Fruit fly (Drosophila melanogaster): ENCODE results near the gene Orct.

The Orct gene

dm6 chr3R:24294784-24295555, 18.9 kb downstream of the Orct start, which contains the start of gene crb (continued):
- TF ChIP-seq Neu2 (GFP tag; optimal IDR thresholded peaks at IDR 0.05; ENCODE audit: borderline replicate concordance) = peak; percentile 5
- peak; percentile 95 for TF ChIP-seq Med (GFP tag)
- TF ChIP-seq chinmo (GFP tag; IDR thresholded peaks at IDR 0.05; ENCODE audit: partially characterized antibody) = peak; percentile 85
- peak; percentile 83 for TF ChIP-seq CG1603 (tag; optimal IDR thresholded peaks at IDR 0.05)
- peak; percentile 25 for TF ChIP-seq CG10979 (tag; optimal IDR thresholded peaks at IDR 0.05)
- peak; percentile 59 for TF ChIP-seq lbe (GFP tag; optimal IDR thresholded peaks at IDR 0.05)
- peak; percentile 27 for TF ChIP-seq ash1 (GFP tag; optimal IDR thresholded peaks at IDR 0.05)
- peak; percentile 20 for TF ChIP-seq CG6813 (GFP tag; optimal IDR thresholded peaks at IDR 0.05)
- no peak for TF ChIP-seq tll (GFP tag; optimal IDR thresholded peaks at IDR 0.05)
- TF ChIP-seq CG2678 (tag; optimal IDR thresholded peaks at IDR 0.05) = peak; percentile 54
- TF ChIP-seq Oli (tag; optimal IDR thresholded peaks at IDR 0.05) = no peak
- peak; percentile 71 for TF ChIP-seq CG9797 (GFP tag; optimal IDR thresholded peaks at IDR 0.05)
- TF ChIP-seq pum (GFP tag; optimal IDR thresholded peaks at IDR 0.05) = peak; percentile 7
- TF ChIP-seq CG7271 (tag; optimal IDR thresholded peaks at IDR 0.05) = no peak
- no peak; the same call in 1 of the 2 replicates for TF ChIP-seq CG10959 (GFP tag; IDR thresholded peaks at IDR 0.05)
- peak; percentile 72 for TF ChIP-seq NC2β (GFP tag; optimal IDR thresholded peaks at IDR 0.05)
- TF ChIP-seq CG6683 (GFP tag; optimal IDR thresholded peaks at IDR 0.05) = no peak
- peak; percentile 18; the same call in 1 of the 3 replicates for TF ChIP-seq B-H1 (GFP tag; IDR thresholded peaks at IDR 0.05)
- TF ChIP-seq Chrac-16 (GFP tag; optimal IDR thresholded peaks at IDR 0.05) = peak; percentile 41
- TF ChIP-seq crol (GFP tag; IDR thresholded peaks at IDR 0.05) = no peak; the same call in 1 of the 2 replicates
- peak; percentile 18 for TF ChIP-seq CG11723 (GFP tag; optimal IDR thresholded peaks at IDR 0.05)
- no peak for TF ChIP-seq fd64A (GFP tag; optimal IDR thresholded peaks at IDR 0.05)
- TF ChIP-seq CG10267 (tag; optimal IDR thresholded peaks at IDR 0.05) = peak; percentile 54
- TF ChIP-seq ind (GFP tag; optimal IDR thresholded peaks at IDR 0.05) = peak; percentile 31
- no peak for TF ChIP-seq Taf1 (GFP tag; IDR thresholded peaks at IDR 0.05)
- no peak for TF ChIP-seq CG12104 (GFP tag; optimal IDR thresholded peaks at IDR 0.05)
- TF ChIP-seq CG6254 (GFP tag; optimal IDR thresholded peaks at IDR 0.05) = no peak
- TF ChIP-seq Dek (tag; optimal IDR thresholded peaks at IDR 0.05) = peak; percentile 54
- no peak for TF ChIP-seq CG15011 (GFP tag; optimal IDR thresholded peaks at IDR 0.05)
- TF ChIP-seq oc (tag; optimal IDR thresholded peaks at IDR 0.05) = peak; percentile 25
- TF ChIP-seq NC2α (GFP tag; optimal IDR thresholded peaks at IDR 0.05) = peak; percentile 58
- TF ChIP-seq CG14860 (GFP tag; IDR thresholded peaks at IDR 0.05; ENCODE audit: partially characterized antibody) = peak; percentile 38; the same call in 1 of the 3 replicates
- peak; percentile 45 for TF ChIP-seq gcm (GFP tag; optimal IDR thresholded peaks at IDR 0.05)
- peak; percentile 65 for TF ChIP-seq CG33213 (GFP tag; optimal IDR thresholded peaks at IDR 0.05)
- peak; percentile 85 for TF ChIP-seq cg (GFP tag; optimal IDR thresholded peaks at IDR 0.05)
- peak; percentile 59 for TF ChIP-seq chn (GFP tag; optimal IDR thresholded peaks at IDR 0.05)
- TF ChIP-seq peb (GFP tag; IDR thresholded peaks at IDR 0.05) = no peak
- no peak for TF ChIP-seq Spps (tag; optimal IDR thresholded peaks at IDR 0.05)
- peak; percentile 64 for TF ChIP-seq CG12299 (tag; optimal IDR thresholded peaks at IDR 0.05)
- no peak for TF ChIP-seq Elba2 (GFP tag; optimal IDR thresholded peaks at IDR 0.05)
- no peak for TF ChIP-seq pros (GFP tag; optimal IDR thresholded peaks at IDR 0.05)
- no peak for TF ChIP-seq Ravus (GFP tag; IDR thresholded peaks at IDR 0.05)
- peak; percentile 13 for TF ChIP-seq CG18476 (GFP tag; optimal IDR thresholded peaks at IDR 0.05)
- TF ChIP-seq D (optimal IDR thresholded peaks at IDR 0.05) = no peak
- no peak for TF ChIP-seq D (GFP tag; optimal IDR thresholded peaks at IDR 0.05)
- no peak for TF ChIP-seq CG1647 (GFP tag; optimal IDR thresholded peaks at IDR 0.05)
- TF ChIP-seq mld (GFP tag; IDR thresholded peaks at IDR 0.05; ENCODE audit: partially characterized antibody) = no peak
- peak; percentile 48 for TF ChIP-seq CG2116 (GFP tag; optimal IDR thresholded peaks at IDR 0.05)
